Worm (Caenorhabditis elegans) whole organism, young adult: ENCODE measurements around the gene F59B1.4.

Experiments used
- B0336.3 ChIP-seq: fragments of 200-800 bp; sonication (Bioruptor generic); IDR thresholded peaks from 2 replicates; pipeline ENCODE4 v1.3.6; 2022; ENCODE audit warnings: missing genetic modification characterization, missing compliant biosample characterization
- C06A6.2 ChIP-seq: fragments of 200-800 bp; sonication (Bioruptor generic); conservative IDR thresholded peaks from 2 replicates; pipeline ENCODE4 v1.3.6; 2022; ENCODE audit warnings: missing genetic modification characterization, missing compliant biosample characterization
- F10E7.11 ChIP-seq: sonication (generic microtip); optimal IDR thresholded peaks from 2 replicates; lab custom pipeline; 2017; ENCODE audit warnings: mild to moderate bottlenecking, missing genetic modification characterization, moderate library complexity, missing compliant biosample characterization
- F57A8.1 ChIP-seq: fragments of 200-800 bp; sonication (Bioruptor generic); optimal IDR thresholded peaks from 2 replicates; lab custom pipeline; 2018; ENCODE audit warnings: mild to moderate bottlenecking, missing genetic modification characterization, moderate library complexity, missing compliant biosample characterization
- F57C9.4 ChIP-seq: sonication (generic microtip); optimal IDR thresholded peaks from 2 replicates; lab custom pipeline; 2017; ENCODE audit warnings: mild to moderate bottlenecking, missing genetic modification characterization, missing compliant biosample characterization
- K11D2.4 ChIP-seq: fragments of 200-800 bp; sonication (Bioruptor generic); IDR thresholded peaks from 2 replicates; pipeline ENCODE4 v1.3.6; 2022; ENCODE audit warnings: missing genetic modification reagents, missing genetic modification characterization, missing compliant biosample characterization
- K12H6.12 ChIP-seq: fragments of 200-800 bp; sonication (Bioruptor generic); optimal IDR thresholded peaks from 2 replicates; lab custom pipeline; 2018; ENCODE audit warnings: mild to moderate bottlenecking, missing genetic modification characterization, missing compliant biosample characterization
- T26A5.8 ChIP-seq: sonication (generic microtip); optimal IDR thresholded peaks from 2 replicates; lab custom pipeline; 2016; ENCODE audit warnings: missing genetic modification characterization, missing compliant biosample characterization
- Y53G8AR.9 ChIP-seq: fragments of 200-800 bp; sonication (Bioruptor generic); conservative IDR thresholded peaks from 2 replicates; pipeline ENCODE4 v1.3.6; 2022; ENCODE audit warnings: missing genetic modification reagents, missing genetic modification characterization, missing compliant biosample characterization
- Y95B8A.8 ChIP-seq: fragments of 200-800 bp; sonication (Bioruptor generic); IDR thresholded peaks from 2 replicates; pipeline ENCODE4 v1.3.6; 2022; ENCODE audit warnings: missing genetic modification reagents, missing genetic modification characterization, missing compliant biosample characterization
- ZK185.1 ChIP-seq: sonication (generic microtip); optimal IDR thresholded peaks from 2 replicates; lab custom pipeline; 2016; ENCODE audit warnings: mild to moderate bottlenecking, missing genetic modification characterization, missing compliant biosample characterization; ENCODE audit not compliant: poor library complexity, severe bottlenecking
- ama-1 ChIP-seq, 3 experiments: fragments of 150-350 bp in 1 of 3; sonication (generic microtip) in 2 of 3; optimal IDR thresholded peaks; 2 replicates each; lab custom pipeline; 2014 to 2018; ENCODE audit warnings: missing biosample characterization in 2 of 3, missing genetic modification characterization in 2 of 3, missing genetic modification reagents in 2 of 3
- atf-7 ChIP-seq: sonication (generic microtip); optimal IDR thresholded peaks from 2 replicates; lab custom pipeline; 2017; ENCODE audit warnings: mild to moderate bottlenecking, missing genetic modification characterization, missing compliant biosample characterization
- attf-3 ChIP-seq: fragments of 200-800 bp; sonication (Bioruptor generic); conservative IDR thresholded peaks from 2 replicates; pipeline ENCODE4 v1.3.6; 2022; ENCODE audit warnings: missing genetic modification reagents, missing genetic modification characterization, missing compliant biosample characterization
- attf-6 ChIP-seq: fragments of 200-800 bp; sonication (Bioruptor generic); IDR thresholded peaks from 2 replicates; pipeline ENCODE4 v1.3.6; 2022; ENCODE audit warnings: missing genetic modification reagents, missing genetic modification characterization, missing compliant biosample characterization
- bed-1 ChIP-seq: fragments of 200-800 bp; sonication (Bioruptor generic); IDR thresholded peaks from 2 replicates; pipeline ENCODE4 v1.3.6; 2022; ENCODE audit warnings: missing genetic modification reagents, missing genetic modification characterization, missing compliant biosample characterization
- cebp-2 ChIP-seq: fragments of 200-800 bp; sonication (Bioruptor generic); IDR thresholded peaks from 2 replicates; pipeline ENCODE4 v1.3.6; 2022; ENCODE audit warnings: missing genetic modification characterization, missing compliant biosample characterization
- ceh-58 ChIP-seq: fragments of 200-800 bp; sonication (Bioruptor generic); IDR thresholded peaks from 2 replicates; pipeline ENCODE4 v1.3.6; 2022; ENCODE audit warnings: missing genetic modification characterization, missing compliant biosample characterization
- ceh-79 ChIP-seq: sonication (generic microtip); optimal IDR thresholded peaks from 2 replicates; lab custom pipeline; 2017; ENCODE audit warnings: mild to moderate bottlenecking, missing genetic modification characterization, missing compliant biosample characterization
- chd-7 ChIP-seq: sonication (generic microtip); optimal IDR thresholded peaks from 2 replicates; lab custom pipeline; 2016; ENCODE audit warnings: mild to moderate bottlenecking, missing genetic modification characterization, moderate library complexity, missing compliant biosample characterization
- dpff-1 ChIP-seq: sonication (generic microtip); optimal IDR thresholded peaks from 2 replicates; lab custom pipeline; 2017; ENCODE audit warnings: mild to moderate bottlenecking, missing genetic modification characterization, missing compliant biosample characterization
- dpl-1 ChIP-seq: fragments of 150-350 bp; optimal IDR thresholded peaks from 2 replicates; lab custom pipeline; 2014; ENCODE audit warnings: missing biosample characterization, missing genetic modification reagents, missing genetic modification characterization
- egl-18 ChIP-seq: fragments of 200-800 bp; sonication (Bioruptor generic); IDR thresholded peaks from 2 replicates; pipeline ENCODE4 v1.3.6; 2022; ENCODE audit warnings: missing genetic modification reagents, missing genetic modification characterization, missing compliant biosample characterization
- gei-17 ChIP-seq: fragments of 200-800 bp; sonication (Bioruptor generic); optimal IDR thresholded peaks from 2 replicates; lab custom pipeline; 2018; ENCODE audit warnings: mild to moderate bottlenecking, missing genetic modification characterization, missing compliant biosample characterization
- hmg-20 ChIP-seq: fragments of 200-800 bp; sonication (Bioruptor generic); IDR thresholded peaks from 2 replicates; pipeline ENCODE4 v1.3.6; 2022; ENCODE audit warnings: missing genetic modification reagents, missing genetic modification characterization, missing compliant biosample characterization
- hrde-1 ChIP-seq: sonication (generic microtip); optimal IDR thresholded peaks from 2 replicates; lab custom pipeline; 2016; ENCODE audit warnings: missing genetic modification characterization, mild to moderate bottlenecking, missing compliant biosample characterization, moderate library complexity, missing genotype, missing genetic modification reagents, borderline replicate concordance
- hsf-1 ChIP-seq: fragments of 200-800 bp; sonication (Bioruptor generic); IDR thresholded peaks from 2 replicates; pipeline ENCODE4 v1.3.6; 2022; ENCODE audit warnings: missing genetic modification reagents, missing genetic modification characterization, missing compliant biosample characterization
- lag-1 ChIP-seq: fragments of 200-800 bp; sonication (Bioruptor generic); IDR thresholded peaks from 2 replicates; pipeline ENCODE4 v1.3.6; 2022; ENCODE audit warnings: missing genetic modification reagents, missing genetic modification characterization, missing compliant biosample characterization
- lin-54 ChIP-seq: fragments of 200-800 bp; sonication (Bioruptor generic); optimal IDR thresholded peaks from 2 replicates; lab custom pipeline; 2018; ENCODE audit warnings: mild to moderate bottlenecking, missing genetic modification characterization, missing compliant biosample characterization
- madf-6 ChIP-seq: fragments of 200-800 bp; sonication (Bioruptor generic); IDR thresholded peaks from 2 replicates; pipeline ENCODE4 v1.3.6; 2022; ENCODE audit warnings: missing genetic modification reagents, missing genetic modification characterization, missing compliant biosample characterization
- nfya-1 ChIP-seq: sonication (generic microtip); optimal IDR thresholded peaks from 2 replicates; lab custom pipeline; 2017; ENCODE audit warnings: antibody characterized with exemption, missing compliant biosample characterization, missing genetic modification characterization, borderline replicate concordance; ENCODE audit not compliant: insufficient read depth
- nfya-2 ChIP-seq: fragments of 200-800 bp; sonication (Bioruptor generic); IDR thresholded peaks from 2 replicates; pipeline ENCODE4 v1.3.6; 2022; ENCODE audit warnings: missing genetic modification reagents, missing genetic modification characterization, missing compliant biosample characterization
- nhr-120 ChIP-seq: fragments of 200-800 bp; sonication (Bioruptor generic); IDR thresholded peaks from 2 replicates; pipeline ENCODE4 v1.3.6; 2022; ENCODE audit warnings: missing genetic modification characterization, missing compliant biosample characterization
- nhr-179 ChIP-seq: sonication (generic microtip); optimal IDR thresholded peaks from 2 replicates; lab custom pipeline; 2016; ENCODE audit warnings: mild to moderate bottlenecking, missing genetic modification characterization, missing compliant biosample characterization
- nhr-27 ChIP-seq: fragments of 200-800 bp; sonication (Bioruptor generic); optimal IDR thresholded peaks from 2 replicates; lab custom pipeline; 2018; ENCODE audit warnings: mild to moderate bottlenecking, missing genetic modification characterization, moderate library complexity, missing compliant biosample characterization
- repo-1 ChIP-seq: sonication (generic microtip); optimal IDR thresholded peaks from 2 replicates; lab custom pipeline; 2017; ENCODE audit warnings: mild to moderate bottlenecking, missing genetic modification characterization, missing compliant biosample characterization
- rpc-1 ChIP-seq, 2 experiments: fragments of 150-350 bp in 1 of 2; sonication (generic microtip) in 1 of 2; optimal IDR thresholded peaks; 2 replicates each; lab custom pipeline; 2014 to 2018; ENCODE audit warnings: missing biosample characterization in 1 of 2, missing genetic modification characterization in 1 of 2, missing genetic modification reagents in 1 of 2, missing genotype in 1 of 2
- snpc-1.3 ChIP-seq: sonication (generic microtip); optimal IDR thresholded peaks from 2 replicates; lab custom pipeline; 2017; ENCODE audit warnings: missing genetic modification characterization, mild to moderate bottlenecking, missing compliant biosample characterization, antibody characterized with exemption, moderate library complexity, missing genotype, missing genetic modification reagents; ENCODE audit not compliant: insufficient read depth
- sptf-2 ChIP-seq: fragments of 200-800 bp; sonication (Bioruptor generic); optimal IDR thresholded peaks from 2 replicates; lab custom pipeline; 2018; ENCODE audit warnings: mild to moderate bottlenecking, missing genetic modification characterization, missing compliant biosample characterization
- tbp1 ChIP-seq: fragments of 200-800 bp; sonication (Bioruptor generic); optimal IDR thresholded peaks from 2 replicates; lab custom pipeline; 2018; ENCODE audit warnings: mild to moderate bottlenecking, missing genetic modification characterization, missing compliant biosample characterization
- unc-130 ChIP-seq: sonication (generic microtip); optimal IDR thresholded peaks from 2 replicates; lab custom pipeline; 2016; ENCODE audit warnings: missing genetic modification reagents, missing genetic modification characterization, missing compliant biosample characterization
- unc-62 ChIP-seq: fragments of 150-350 bp; optimal IDR thresholded peaks from 2 replicates; lab custom pipeline; 2014; ENCODE audit warnings: missing biosample characterization, missing genetic modification reagents, missing genetic modification characterization
- xnd-1 ChIP-seq: sonication (generic microtip); optimal IDR thresholded peaks from 2 replicates; lab custom pipeline; 2016; ENCODE audit warnings: missing genotype, missing genetic modification reagents, missing genetic modification characterization, missing compliant biosample characterization
- zfh-2 ChIP-seq: fragments of 200-800 bp; sonication (Bioruptor generic); conservative IDR thresholded peaks from 2 replicates; pipeline ENCODE4 v1.3.6; 2022; ENCODE audit warnings: missing genetic modification reagents, missing genetic modification characterization, missing compliant biosample characterization
- zim-3 ChIP-seq: sonication (generic microtip); optimal IDR thresholded peaks from 2 replicates; lab custom pipeline; 2017; ENCODE audit warnings: mild to moderate bottlenecking, missing genetic modification characterization, moderate library complexity, missing compliant biosample characterization
- ztf-18 ChIP-seq: sonication (generic microtip); optimal IDR thresholded peaks from 2 replicates; lab custom pipeline; 2016; ENCODE audit warnings: missing genotype, mild to moderate bottlenecking, missing genetic modification characterization, missing compliant biosample characterization
- ztf-26 ChIP-seq: sonication (generic microtip); optimal IDR thresholded peaks from 2 replicates; lab custom pipeline; 2017; ENCODE audit warnings: missing genetic modification characterization, missing compliant biosample characterization
- ztf-28 ChIP-seq: fragments of 200-800 bp; sonication (Bioruptor generic); IDR thresholded peaks from 2 replicates; pipeline ENCODE4 v1.3.6; 2022; ENCODE audit warnings: missing genetic modification reagents, missing genetic modification characterization, missing compliant biosample characterization
- ztf-3 ChIP-seq: fragments of 200-800 bp; sonication (Bioruptor generic); optimal IDR thresholded peaks from 2 replicates; lab custom pipeline; 2018; ENCODE audit warnings: mild to moderate bottlenecking, missing genetic modification characterization, missing compliant biosample characterization

Gene F59B1.4

DNA sequence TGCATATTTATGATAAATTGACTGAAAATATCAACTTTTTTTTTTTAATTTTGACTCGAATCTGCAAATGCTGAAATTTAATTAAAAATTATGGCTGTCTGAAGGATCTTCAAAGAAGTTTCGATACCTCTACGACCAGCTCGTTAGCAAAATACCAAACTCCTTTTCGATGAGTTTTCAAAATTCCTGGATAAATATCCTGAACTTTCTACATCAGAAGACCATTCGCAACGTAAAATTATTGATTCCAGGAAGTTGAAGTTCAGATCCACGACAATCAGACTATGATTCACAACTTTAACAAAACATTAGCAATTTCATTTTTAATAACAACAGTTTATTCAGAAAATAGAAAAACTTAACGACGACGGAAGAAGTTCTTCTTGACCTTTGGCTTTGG is 41.8 kb downstream of the F59B1.4 start:
- TF ChIP-seq xnd-1 (peak; percentile 48), attf-6 (GFP tag; lab: Robert Waterston, UW) (0 out of 2 replicates have a peak, but pooled peaks have one; percentile 61), unc-62 (GFP tag; lab: Kevin White, UChicago) (no peak), nfya-2 (GFP tag; lab: Robert Waterston, UW) (no peak), hrde-1 (tag; lab: Kevin White, UChicago) (peak; percentile 96), F57C9.4 (tag; lab: Kevin White, UChicago) (no peak), T26A5.8 (tag; lab: Kevin White, UChicago) (no peak), ceh-79 (tag; lab: Kevin White, UChicago) (peak; percentile 2), Y53G8AR.9 (GFP tag; lab: Robert Waterston, UW) (peak; percentile 77), ztf-3 (GFP tag; lab: Kevin White, UChicago) (no peak), hmg-20 (0 out of 2 replicates have a peak, but pooled peaks have one; percentile 11), zfh-2 (GFP tag; lab: Robert Waterston, UW) (no peak), ZK185.1 (tag; lab: Kevin White, UChicago) (no peak), madf-6 (peak; percentile 84), unc-130 (peak; percentile 90), bed-1 (GFP tag; lab: Robert Waterston, UW) (no peak), sptf-2 (no peak), cebp-2 (GFP tag; lab: Robert Waterston, UW) (0 out of 2 replicates have a peak, but pooled peaks have one; percentile 52), gei-17 (GFP tag; lab: Kevin White, UChicago) (no peak), K12H6.12 (tag; lab: Kevin White, UChicago) (no peak), egl-18 (GFP tag; lab: Robert Waterston, UW) (no peak), B0336.3 (GFP tag; lab: Robert Waterston, UW) (peak; percentile 93), nhr-27 (tag; lab: Kevin White, UChicago) (no peak), tbp1 (GFP tag; lab: Kevin White, UChicago) (peak; percentile 47), ztf-28 (GFP tag; lab: Robert Waterston, UW) (no peak), ztf-18 (tag; lab: Kevin White, UChicago) (peak; percentile 5), repo-1 (tag; lab: Kevin White, UChicago) (no peak), ztf-26 (tag; lab: Kevin White, UChicago) (no peak), chd-7 (tag; lab: Kevin White, UChicago) (no peak), ama-1 (optimal IDR thresholded peaks at IDR 0.05; lab: Kevin White, UChicago) (no peak), ama-1 (GFP tag; optimal IDR thresholded peaks at IDR 0.05; lab: Kevin White, UChicago) (peak; percentile 67 to 71), F10E7.11 (tag; lab: Kevin White, UChicago) (no peak), C06A6.2 (GFP tag; lab: Robert Waterston, UW) (no peak), rpc-1 (optimal IDR thresholded peaks at IDR 0.05; lab: Kevin White, UChicago) (no peak), rpc-1 (tag; optimal IDR thresholded peaks at IDR 0.05; lab: Kevin White, UChicago) (peak; percentile 15), hsf-1 (peak; percentile 73), dpff-1 (tag; lab: Kevin White, UChicago) (no peak), ceh-58 (GFP tag; lab: Robert Waterston, UW) (no peak), zim-3 (no peak), F57A8.1 (no peak), nfya-1 (no peak), lin-54 (GFP tag; lab: Kevin White, UChicago) (peak; percentile 54), attf-3 (GFP tag; lab: Robert Waterston, UW) (peak; percentile 19; the same call in 1 of the 2 replicates), atf-7 (tag; lab: Kevin White, UChicago) (peak; percentile 38), snpc-1.3 (tag; lab: Kevin White, UChicago) (peak; percentile 85), dpl-1 (GFP tag; lab: Kevin White, UChicago) (no peak), K11D2.4 (GFP tag; lab: Robert Waterston, UW) (no peak), Y95B8A.8 (GFP tag; lab: Robert Waterston, UW) (no peak), nhr-120 (GFP tag; lab: Robert Waterston, UW) (no peak), lag-1 (GFP tag; lab: Robert Waterston, UW) (no peak), nhr-179 (tag; lab: Kevin White, UChicago) (no peak)
